Fruit fly (Drosophila melanogaster): Measurements from ENCODE around the gene Act5C.

Gene Act5C

DNA sequence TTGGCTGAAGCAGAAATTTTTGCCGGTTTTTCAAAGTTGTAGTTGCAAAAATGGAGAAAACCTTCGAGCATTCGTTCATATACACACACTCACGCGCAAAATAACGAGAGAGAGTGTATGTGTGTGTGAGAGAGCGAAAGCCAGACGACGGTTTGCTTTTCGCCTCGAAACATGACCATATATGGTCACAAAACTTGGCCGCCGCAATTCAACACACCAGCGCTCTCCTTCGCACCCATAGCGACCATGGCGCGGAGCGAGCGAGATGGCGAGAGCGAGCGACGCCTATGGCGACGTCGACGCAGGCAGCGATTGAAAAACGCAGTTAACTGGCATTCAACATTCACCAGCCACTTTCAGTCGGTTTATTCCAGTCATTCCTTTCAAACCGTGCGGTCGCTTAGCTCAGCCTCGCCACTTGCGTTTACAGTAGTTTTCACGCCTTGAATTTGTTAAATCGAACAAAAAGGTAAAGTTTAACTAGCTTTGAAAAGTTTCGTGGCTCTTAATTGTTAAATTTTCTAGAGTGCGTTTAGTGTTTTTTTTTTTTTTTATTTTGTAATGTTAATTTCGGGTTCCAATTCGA is 1.1 kb downstream of the Act5C start (continued):
- TF ChIP-seq CrebA (GFP tag; optimal IDR thresholded peaks at IDR 0.05; ENCODE audit: borderline replicate concordance), result no peak
- TF ChIP-seq ey (GFP tag; optimal IDR thresholded peaks at IDR 0.05), result peak; percentile 14
- no peak for TF ChIP-seq Vsx2 (GFP tag; optimal IDR thresholded peaks at IDR 0.05; ENCODE audit: partially characterized antibody)
- TF ChIP-seq N (GFP tag; optimal IDR thresholded peaks at IDR 0.05), result no peak

DNA sequence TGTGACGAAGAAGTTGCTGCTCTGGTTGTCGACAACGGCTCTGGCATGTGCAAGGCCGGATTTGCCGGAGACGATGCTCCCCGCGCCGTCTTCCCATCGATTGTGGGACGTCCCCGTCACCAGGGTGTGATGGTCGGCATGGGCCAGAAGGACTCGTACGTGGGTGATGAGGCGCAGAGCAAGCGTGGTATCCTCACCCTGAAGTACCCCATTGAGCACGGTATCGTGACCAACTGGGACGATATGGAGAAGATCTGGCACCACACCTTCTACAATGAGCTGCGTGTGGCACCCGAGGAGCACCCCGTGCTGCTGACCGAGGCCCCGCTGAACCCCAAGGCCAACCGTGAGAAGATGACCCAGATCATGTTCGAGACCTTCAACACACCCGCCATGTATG is 2.0 kb downstream of the Act5C start:
- TF ChIP-seq woc (GFP tag; optimal IDR thresholded peaks at IDR 0.05) (no peak), Jra (GFP tag; optimal IDR thresholded peaks at IDR 0.05) (no peak), Vsx2 (GFP tag; optimal IDR thresholded peaks at IDR 0.05; ENCODE audit: partially characterized antibody) (no peak), Rel (GFP tag; optimal IDR thresholded peaks at IDR 0.05) (no peak), Rel (tag; optimal IDR thresholded peaks at IDR 0.05) (peak; percentile 52), sage (GFP tag; optimal IDR thresholded peaks at IDR 0.05) (no peak), usp (GFP tag; optimal IDR thresholded peaks at IDR 0.05) (no peak)

DNA sequence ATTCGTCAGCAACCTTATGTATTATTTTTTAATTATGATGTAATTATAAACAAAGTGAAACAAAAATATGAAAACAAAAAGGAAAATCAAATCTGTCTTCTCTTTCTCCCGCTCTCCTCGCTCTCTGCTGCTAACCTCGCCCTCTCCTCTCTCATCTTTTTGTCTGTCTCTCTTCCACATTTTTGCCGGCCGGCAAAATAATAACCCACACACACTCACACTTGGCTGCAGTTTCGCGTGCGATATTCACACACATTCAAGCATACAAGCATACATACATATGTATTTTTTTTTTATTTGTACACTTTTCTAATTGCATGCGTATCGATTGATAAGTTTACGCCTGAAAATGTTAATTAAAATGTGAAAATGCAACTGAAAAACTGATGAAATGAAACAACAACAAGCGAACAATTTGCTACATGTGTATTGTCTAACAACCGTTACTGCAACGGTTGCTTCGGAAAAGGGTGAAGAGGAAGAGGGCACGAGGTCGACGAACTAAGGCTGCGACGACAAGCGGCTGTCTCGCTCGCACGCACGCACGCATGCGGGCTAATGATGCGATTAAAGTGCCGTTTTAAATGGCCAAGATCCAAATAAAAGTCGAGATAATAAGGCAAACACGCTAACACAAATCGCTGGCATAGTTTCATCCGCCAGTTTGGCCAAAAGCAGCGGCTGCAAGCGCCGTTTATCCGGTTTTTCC is 3.9 kb downstream of the Act5C start:
- TF ChIP-seq Hr83 (GFP tag; optimal IDR thresholded peaks at IDR 0.05; ENCODE audit: poor library complexity, severe bottlenecking) (peak; percentile 37), rgr (GFP tag; optimal IDR thresholded peaks at IDR 0.05) (peak; percentile 6), GATAd (GFP tag; optimal IDR thresholded peaks at IDR 0.05) (no peak), jim (GFP tag; optimal IDR thresholded peaks at IDR 0.05) (no peak), CG32264 (GFP tag; optimal IDR thresholded peaks at IDR 0.05) (no peak), Myc (optimal IDR thresholded peaks at IDR 0.05) (no peak), Dif (GFP tag; optimal IDR thresholded peaks at IDR 0.05; ENCODE audit: partially characterized antibody) (peak; percentile 70), HLH106 (tag; optimal IDR thresholded peaks at IDR 0.05) (no peak), usp (GFP tag; optimal IDR thresholded peaks at IDR 0.05) (no peak), fru (GFP tag; optimal IDR thresholded peaks at IDR 0.05) (peak; percentile 23), CG9705 (GFP tag; optimal IDR thresholded peaks at IDR 0.05) (no peak), Hnf4 (GFP tag; optimal IDR thresholded peaks at IDR 0.05) (peak; percentile 48), Sp1 (GFP tag; optimal IDR thresholded peaks at IDR 0.05) (no peak), ey (GFP tag; optimal IDR thresholded peaks at IDR 0.05) (no peak), CrebA (GFP tag; optimal IDR thresholded peaks at IDR 0.05; ENCODE audit: borderline replicate concordance) (no peak), brk (GFP tag; optimal IDR thresholded peaks at IDR 0.05) (peak; percentile 76), woc (GFP tag; optimal IDR thresholded peaks at IDR 0.05) (peak; percentile 37), br (GFP tag; optimal IDR thresholded peaks at IDR 0.05) (no peak), pan (optimal IDR thresholded peaks at IDR 0.05) (no peak), Vsx2 (GFP tag; optimal IDR thresholded peaks at IDR 0.05; ENCODE audit: partially characterized antibody) (no peak), Jra (GFP tag; optimal IDR thresholded peaks at IDR 0.05) (peak; percentile 48), psq (GFP tag; optimal IDR thresholded peaks at IDR 0.05) (peak; percentile 52), sv (GFP tag; optimal IDR thresholded peaks at IDR 0.05) (no peak), lola (GFP tag; optimal IDR thresholded peaks at IDR 0.05) (no peak), sage (GFP tag; optimal IDR thresholded peaks at IDR 0.05) (peak; percentile 43), dsf (GFP tag; optimal IDR thresholded peaks at IDR 0.05; ENCODE audit: borderline replicate concordance) (no peak), N (GFP tag; optimal IDR thresholded peaks at IDR 0.05) (no peak), Mio (GFP tag; optimal IDR thresholded peaks at IDR 0.05) (no peak), OdsH (GFP tag; optimal IDR thresholded peaks at IDR 0.05) (no peak), foxo (GFP tag; optimal IDR thresholded peaks at IDR 0.05) (peak in 1 of 2 experiments; percentile 26), tai (GFP tag; optimal IDR thresholded peaks at IDR 0.05) (no peak), h (GFP tag; optimal IDR thresholded peaks at IDR 0.05) (peak; percentile 23), dmrt93B (GFP tag; optimal IDR thresholded peaks at IDR 0.05) (no peak), Rel (GFP tag; optimal IDR thresholded peaks at IDR 0.05) (no peak), Rel (tag; optimal IDR thresholded peaks at IDR 0.05) (peak; percentile 60), dl (GFP tag; optimal IDR thresholded peaks at IDR 0.05; ENCODE audit: insufficient read depth in 1 of 2, partially characterized antibody in 2 of 2) (no peak), Dfd (GFP tag; optimal IDR thresholded peaks at IDR 0.05) (no peak), Abd-B (GFP tag; optimal IDR thresholded peaks at IDR 0.05) (no peak), Hr78 (GFP tag; optimal IDR thresholded peaks at IDR 0.05) (no peak)
